Worm (Caenorhabditis elegans) whole organism, L3 larva: ENCODE results near the gene B0303.14.

Experiments used
- ZK546.5 ChIP-seq: sonication (generic microtip); optimal IDR thresholded peaks from 2 replicates; lab custom pipeline; 2017; ENCODE audit warnings: missing biosample characterization, missing genetic modification characterization
- ceh-16 ChIP-seq: sonication (generic microtip); optimal IDR thresholded peaks from 2 replicates; lab custom pipeline; 2017; ENCODE audit warnings: missing biosample characterization, missing genetic modification characterization
- ceh-28 ChIP-seq: fragments of 150-350 bp; optimal IDR thresholded peaks from 2 replicates; lab custom pipeline; 2014; ENCODE audit warnings: missing biosample characterization, missing genetic modification reagents, missing genetic modification characterization
- ceh-82 ChIP-seq: fragments of 150-350 bp; optimal IDR thresholded peaks from 2 replicates; lab custom pipeline; 2014; ENCODE audit warnings: missing biosample characterization, missing genetic modification characterization
- daf-12 ChIP-seq: fragments of 150-350 bp; optimal IDR thresholded peaks from 2 replicates; lab custom pipeline; 2014; ENCODE audit warnings: missing biosample characterization, missing genetic modification reagents, missing genetic modification characterization
- egl-27 ChIP-seq: sonication (generic microtip); optimal IDR thresholded peaks from 4 replicates; lab custom pipeline; 2017; ENCODE audit warnings: missing biosample characterization, missing genetic modification reagents, missing genetic modification characterization
- elt-2 ChIP-seq: sonication (generic microtip); optimal IDR thresholded peaks from 2 replicates; lab custom pipeline; 2016; ENCODE audit warnings: missing genetic modification reagents, mild to moderate bottlenecking, missing genetic modification characterization, missing compliant biosample characterization
- fkh-10 ChIP-seq: sonication (generic microtip); optimal IDR thresholded peaks from 2 replicates; lab custom pipeline; 2017; ENCODE audit warnings: missing biosample characterization, missing genetic modification reagents, missing genetic modification characterization
- hmg-11 ChIP-seq: sonication (generic microtip); optimal IDR thresholded peaks from 2 replicates; lab custom pipeline; 2016; ENCODE audit warnings: missing genetic modification characterization, missing compliant biosample characterization
- jun-1 ChIP-seq: fragments of 150-350 bp; optimal IDR thresholded peaks from 2 replicates; lab custom pipeline; 2014; ENCODE audit warnings: missing biosample characterization, missing genetic modification reagents, missing genetic modification characterization
- lin-39 ChIP-seq: fragments of 150-350 bp; optimal IDR thresholded peaks from 2 replicates; lab custom pipeline; 2018; ENCODE audit warnings: missing biosample characterization, missing genetic modification reagents, missing genetic modification characterization
- lsy-12 ChIP-seq: sonication (generic microtip); optimal IDR thresholded peaks from 2 replicates; lab custom pipeline; 2016; ENCODE audit warnings: mild to moderate bottlenecking, missing genetic modification characterization, missing compliant biosample characterization
- mml-1 ChIP-seq: fragments of 150-350 bp; sonication (generic microtip); optimal IDR thresholded peaks from 3 replicates; lab custom pipeline; 2014; ENCODE audit warnings: missing biosample characterization, missing genetic modification characterization
- nfya-1 ChIP-seq: sonication (generic microtip); optimal IDR thresholded peaks from 2 replicates; lab custom pipeline; 2017; ENCODE audit warnings: missing genetic modification characterization, mild to moderate bottlenecking, missing compliant biosample characterization, antibody characterized with exemption, moderate library complexity; ENCODE audit not compliant: insufficient read depth
- nhr-11 ChIP-seq: fragments of 150-350 bp; optimal IDR thresholded peaks from 2 replicates; lab custom pipeline; 2014; ENCODE audit warnings: missing biosample characterization, missing genetic modification characterization
- nhr-23 ChIP-seq: fragments of 150-350 bp; optimal IDR thresholded peaks from 2 replicates; lab custom pipeline; 2014; ENCODE audit warnings: missing biosample characterization, missing genetic modification reagents, missing genetic modification characterization
- nhr-25 ChIP-seq: sonication (generic microtip); optimal IDR thresholded peaks from 2 replicates; lab custom pipeline; 2017; ENCODE audit warnings: missing biosample characterization, missing genetic modification characterization
- nhr-28 ChIP-seq: fragments of 150-350 bp; optimal IDR thresholded peaks from 2 replicates; lab custom pipeline; 2014; ENCODE audit warnings: missing biosample characterization, missing genetic modification characterization
- nhr-43 ChIP-seq: sonication (generic microtip); optimal IDR thresholded peaks from 2 replicates; lab custom pipeline; 2016; ENCODE audit warnings: mild to moderate bottlenecking, missing genetic modification characterization, missing compliant biosample characterization; ENCODE audit not compliant: poor library complexity, severe bottlenecking
- skn-1 ChIP-seq: fragments of 150-350 bp; optimal IDR thresholded peaks from 2 replicates; lab custom pipeline; 2014; ENCODE audit warnings: missing biosample characterization, missing genetic modification characterization
- snpc-4 ChIP-seq: fragments of 150-350 bp; optimal IDR thresholded peaks from 2 replicates; lab custom pipeline; 2014; ENCODE audit warnings: missing biosample characterization, missing genetic modification characterization
- unc-39 ChIP-seq: sonication (generic microtip); optimal IDR thresholded peaks from 4 replicates; lab custom pipeline; 2017; ENCODE audit warnings: missing biosample characterization, missing genetic modification characterization
- unc-62 ChIP-seq: fragments of 150-350 bp; sonication (generic microtip); optimal IDR thresholded peaks from 4 replicates; lab custom pipeline; 2014; ENCODE audit warnings: missing biosample characterization, missing genetic modification reagents, missing genetic modification characterization
- zag-1 ChIP-seq: fragments of 150-350 bp; optimal IDR thresholded peaks from 2 replicates; lab custom pipeline; 2014; ENCODE audit warnings: missing biosample characterization, missing genetic modification characterization
- ztf-11 ChIP-seq: fragments of 150-350 bp; optimal IDR thresholded peaks from 2 replicates; lab custom pipeline; 2014; ENCODE audit warnings: missing biosample characterization, missing genetic modification characterization

B0303.14 gene

DNA sequence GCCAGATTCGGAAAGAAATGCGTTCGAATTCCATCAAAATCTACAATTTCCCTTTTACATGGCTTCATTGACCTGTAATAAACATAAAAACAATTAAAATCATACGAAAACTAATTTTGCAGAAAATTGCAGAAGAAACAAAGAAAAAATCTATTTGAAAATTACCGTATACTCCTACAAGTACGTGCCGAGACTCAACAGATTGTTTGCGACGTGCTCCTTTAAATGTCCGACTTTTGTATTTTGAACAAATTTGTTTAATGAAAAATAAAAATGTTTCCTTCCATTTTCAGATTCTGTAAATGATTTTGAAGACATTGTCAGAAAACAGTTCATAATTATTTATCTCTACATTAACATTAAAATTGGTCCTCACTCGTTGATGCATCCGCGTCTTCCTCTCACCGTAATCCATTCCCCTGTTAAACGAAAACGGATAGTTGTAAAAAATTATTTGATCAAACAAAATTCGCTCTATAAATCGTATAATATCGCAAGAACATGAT, 41.0 kb downstream of the B0303.14 start, which contains the start of gene pgl-2:
Gene pgl-2, minus strand, starts transcription at position 456 of the 506 bp plus-strand sequence.
- TF ChIP-seq fkh-10 (GFP tag; lab: Kevin White, UChicago), result no peak
- TF ChIP-seq unc-39 (tag; lab: Kevin White, UChicago), result no peak
- TF ChIP-seq lin-39 (tag; lab: Kevin White, UChicago), result no peak
- TF ChIP-seq snpc-4, result no peak
- TF ChIP-seq mml-1 (tag; lab: Kevin White, UChicago), result no peak
- TF ChIP-seq zag-1 (tag; lab: Kevin White, UChicago), result no peak
- no peak for TF ChIP-seq nhr-43 (tag; lab: Kevin White, UChicago)
- no peak for TF ChIP-seq daf-12 (tag; lab: Kevin White, UChicago)
- TF ChIP-seq nhr-28 (tag; lab: Kevin White, UChicago), result no peak
- no peak for TF ChIP-seq ztf-11 (tag; lab: Kevin White, UChicago)
- TF ChIP-seq ceh-82 (tag; lab: Kevin White, UChicago), result no peak
- TF ChIP-seq ZK546.5, result no peak
- TF ChIP-seq nhr-23, result no peak

ce11 chrIII:8668717-8669116, 47.3 kb downstream of the B0303.14 start:
- TF ChIP-seq hmg-11 (tag; lab: Kevin White, UChicago) (peak; percentile 19), nhr-11 (tag; lab: Kevin White, UChicago) (no peak), nhr-25 (peak; percentile 9), unc-62 (GFP tag; lab: Kevin White, UChicago) (no peak), lsy-12 (tag; lab: Kevin White, UChicago) (no peak)

- TF ChIP-seq unc-62 (GFP tag; lab: Kevin White, UChicago) (no peak), snpc-4 (no peak), ceh-28 (tag; lab: Kevin White, UChicago) (no peak), ceh-16 (no peak), skn-1 (no peak), unc-39 (tag; lab: Kevin White, UChicago) (no peak), elt-2 (tag; lab: Kevin White, UChicago) (no peak)
Observed at ce11 chrIII:8667382-8667781, 48.6 kb downstream of the B0303.14 start, which contains the start of gene dpy-19. Gene dpy-19, minus strand, starts transcription at chrIII:8667482.

- TF ChIP-seq hmg-11 (tag; lab: Kevin White, UChicago) (no peak), egl-27 (tag; lab: Kevin White, UChicago) (no peak), nfya-1 (tag; lab: Kevin White, UChicago) (no peak), jun-1 (tag; lab: Kevin White, UChicago) (no peak)
Observed at ce11 chrIII:8664897-8665388, 51.0 kb downstream of the B0303.14 start, which contains the start of gene F22B7.1. Gene F22B7.1, plus strand, starts transcription at chrIII:8665338.
